Worm (Caenorhabditis elegans) whole organism, late embryonic: ENCODE results near the gene K07E3.4.

Experiments used
- K02D7.2 ChIP-seq: sonication (generic microtip); optimal IDR thresholded peaks from 2 replicates; lab custom pipeline; 2017; ENCODE audit warnings: mild to moderate bottlenecking, missing genetic modification characterization, missing compliant biosample characterization
- ahr-1 ChIP-seq: sonication (generic microtip); optimal IDR thresholded peaks from 2 replicates; lab custom pipeline; 2016; ENCODE audit warnings: missing genetic modification characterization, missing compliant biosample characterization
- ama-1 ChIP-seq: fragments of 150-350 bp; optimal IDR thresholded peaks from 2 replicates; lab custom pipeline; 2014
- ceh-30 ChIP-seq: fragments of 150-350 bp; optimal IDR thresholded peaks from 2 replicates; lab custom pipeline; 2014; ENCODE audit warnings: missing biosample characterization, missing genetic modification characterization
- ceh-34 ChIP-seq: sonication (generic microtip); optimal IDR thresholded peaks from 2 replicates; lab custom pipeline; 2016; ENCODE audit warnings: mild to moderate bottlenecking, missing genetic modification characterization, missing compliant biosample characterization
- hlh-13 ChIP-seq: fragments of 200-800 bp; sonication (Bioruptor generic); optimal IDR thresholded peaks from 2 replicates; lab custom pipeline; 2018; ENCODE audit warnings: mild to moderate bottlenecking, missing genetic modification characterization, missing compliant biosample characterization
- hlh-15 ChIP-seq: sonication (generic microtip); optimal IDR thresholded peaks from 2 replicates; lab custom pipeline; 2016; ENCODE audit warnings: missing genetic modification characterization, missing compliant biosample characterization
- nfya-1 ChIP-seq: sonication (generic microtip); optimal IDR thresholded peaks from 2 replicates; lab custom pipeline; 2017; ENCODE audit warnings: missing genetic modification characterization, mild to moderate bottlenecking, missing compliant biosample characterization, antibody characterized with exemption, moderate library complexity
- nhr-11 ChIP-seq: fragments of 150-350 bp; optimal IDR thresholded peaks from 2 replicates; lab custom pipeline; 2014; ENCODE audit warnings: missing biosample characterization, missing genetic modification characterization
- pqm-1 ChIP-seq: sonication (generic microtip); optimal IDR thresholded peaks from 2 replicates; lab custom pipeline; 2016; ENCODE audit warnings: missing genetic modification characterization, missing compliant biosample characterization
- syd-9 ChIP-seq: sonication (generic microtip); optimal IDR thresholded peaks from 2 replicates; lab custom pipeline; 2016; ENCODE audit warnings: mild to moderate bottlenecking, missing genetic modification characterization, moderate library complexity, missing compliant biosample characterization
- tbx-7 ChIP-seq: sonication (generic microtip); optimal IDR thresholded peaks from 2 replicates; lab custom pipeline; 2016; ENCODE audit warnings: missing genotype, missing genetic modification characterization, missing compliant biosample characterization
- zip-5 ChIP-seq: sonication (generic microtip); optimal IDR thresholded peaks from 2 replicates; lab custom pipeline; 2016; ENCODE audit warnings: missing genetic modification characterization, missing compliant biosample characterization

ce11 chrX:8129543-8129942 is 45.7 kb upstream of the K07E3.4 start, which contains the start of gene frpr-1:
- TF ChIP-seq ahr-1 (tag; lab: Kevin White, UChicago) (no peak), tbx-7 (tag; lab: Kevin White, UChicago) (no peak), ceh-30 (tag; lab: Kevin White, UChicago) (no peak), syd-9 (tag; lab: Kevin White, UChicago) (no peak), K02D7.2 (no peak), ceh-34 (no peak), nhr-11 (tag; lab: Kevin White, UChicago) (no peak), hlh-13 (GFP tag; lab: Kevin White, UChicago) (no peak), nfya-1 (no peak), pqm-1 (no peak), ama-1 (lab: Kevin White, UChicago) (no peak), zip-5 (no peak), hlh-15 (tag; lab: Kevin White, UChicago) (no peak)
